Worm (Caenorhabditis elegans): ENCODE measurements around the gene F09E5.7.
A peak's percentile ranks its signal among the peaks of the same experiment; 100 is the strongest.

DNA sequence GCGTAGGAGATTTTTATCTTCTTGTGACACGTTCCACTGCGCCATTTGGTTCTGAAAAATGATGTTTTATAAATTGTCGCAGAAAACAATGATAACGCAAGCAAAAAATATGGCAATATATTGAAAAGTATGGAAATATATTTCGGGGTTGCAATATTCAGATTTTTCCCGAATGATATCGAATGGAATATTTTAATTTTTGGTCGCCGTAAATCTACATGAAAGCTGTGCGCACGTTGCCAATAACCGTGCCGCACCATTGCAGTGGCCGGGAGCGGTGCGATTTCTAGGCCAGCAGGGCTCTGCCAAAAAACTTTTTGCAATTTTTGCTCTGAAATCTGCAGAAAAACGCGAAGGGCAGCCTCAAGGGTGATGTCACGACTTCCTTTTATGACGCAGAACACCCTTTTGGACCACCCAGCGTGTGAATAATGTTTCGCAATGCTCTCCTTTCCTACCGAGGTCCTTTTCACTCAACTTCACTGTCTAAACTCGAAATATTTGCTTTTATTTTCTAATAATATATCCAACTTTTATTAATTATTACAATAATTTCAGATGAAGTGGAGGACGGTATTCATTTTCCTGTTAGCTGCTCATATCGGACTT is 6.3 kb downstream of the F09E5.7 start, which contains the start of the genes F09E5.11 and bmy-1:
- TF ChIP-seq unc-3 (GFP tag; conservative IDR thresholded peaks at IDR 0.05) (no peak), unc-3 (tag; optimal IDR thresholded peaks at IDR 0.05) (peak; percentile 28), ttx-3 (tag; optimal IDR thresholded peaks at IDR 0.05) (peak; percentile 7)
